Fruit fly (Drosophila melanogaster) whole organism: Measurements from ENCODE around the gene CG17110.

Source experiments
- EcR ChIP-seq, 2 experiments: fragments of >200 bp; optimal IDR thresholded peaks; 2 replicates each; lab custom pipeline; 2017; ENCODE audit warnings: missing biosample characterization in 2 of 2, missing genetic modification characterization in 2 of 2, missing genetic modification reagents in 2 of 2
- usp ChIP-seq: fragments of >200 bp; optimal IDR thresholded peaks from 2 replicates; lab custom pipeline; 2017; ENCODE audit warnings: missing biosample characterization, missing genetic modification characterization, mixed read lengths

dm6 chr3R:23112680-23113362 lies 21.3 kb downstream of the CG17110 start, which contains the start of gene Cow:
- TF ChIP-seq EcR (GFP tag; optimal IDR thresholded peaks at IDR 0.05; lab: Kevin White, UChicago) = no peak
- no peak for TF ChIP-seq usp (GFP tag; lab: Kevin White, UChicago)
